Fruit fly (Drosophila melanogaster) whole organism, embryonic: ENCODE results near the gene Klp67A.

Experiments
- Asciz ChIP-seq: fragments of 200-800 bp; sonication (Bioruptor generic); optimal IDR thresholded peaks from 2 replicates; lab custom pipeline; 2017; ENCODE audit warnings: missing biosample characterization, mild to moderate bottlenecking, missing genetic modification characterization, missing genetic modification reagents
- BEAF-32 ChIP-seq: fragments of 200-800 bp; sonication (Bioruptor generic); optimal IDR thresholded peaks from 3 replicates; lab custom pipeline; 2017; ENCODE audit warnings: missing biosample characterization, missing genetic modification characterization, mild to moderate bottlenecking, moderate library complexity, missing genetic modification reagents
- CG10543 ChIP-seq: fragments of 200-800 bp; sonication (Bioruptor generic); optimal IDR thresholded peaks from 3 replicates; lab custom pipeline; 2017; ENCODE audit warnings: missing biosample characterization, mild to moderate bottlenecking, missing genetic modification characterization, moderate library complexity
- CG11247 ChIP-seq: fragments of 200-800 bp; sonication (Bioruptor generic); IDR thresholded peaks from 2 replicates; pipeline ENCODE4 v1.3.6; 2022; ENCODE audit warnings: missing biosample characterization, missing genetic modification characterization
- CG11504 ChIP-seq: fragments of 200-800 bp; sonication (Bioruptor generic); optimal IDR thresholded peaks from 3 replicates; lab custom pipeline; 2019; ENCODE audit warnings: missing biosample characterization, mild to moderate bottlenecking, missing genetic modification characterization, moderate library complexity
- CG12071 ChIP-seq: fragments of 200-800 bp; sonication (Bioruptor generic); optimal IDR thresholded peaks from 3 replicates; lab custom pipeline; 2018; ENCODE audit warnings: missing biosample characterization, mild to moderate bottlenecking, missing genetic modification characterization
- CG12236 ChIP-seq: fragments of 200-800 bp; sonication (Bioruptor generic); optimal IDR thresholded peaks from 2 replicates; lab custom pipeline; 2016; ENCODE audit warnings: missing biosample characterization, missing genetic modification characterization
- CG14965 ChIP-seq: fragments of 200-800 bp; sonication (Bioruptor generic); optimal IDR thresholded peaks from 2 replicates; lab custom pipeline; 2016; ENCODE audit warnings: missing biosample characterization, missing genetic modification characterization, borderline replicate concordance
- CG1603 ChIP-seq: fragments of 200-800 bp; sonication (Bioruptor generic); optimal IDR thresholded peaks from 2 replicates; lab custom pipeline; 2019; ENCODE audit warnings: missing biosample characterization, mild to moderate bottlenecking, missing genetic modification characterization, moderate library complexity
- CG16863 ChIP-seq: fragments of 200-800 bp; sonication (Bioruptor generic); optimal IDR thresholded peaks from 3 replicates; lab custom pipeline; 2016; ENCODE audit warnings: missing biosample characterization, missing genetic modification characterization
- CG2199 ChIP-seq: fragments of 200-800 bp; sonication (Bioruptor generic); IDR thresholded peaks from 3 replicates; pipeline ENCODE4 v1.3.6; 2022; ENCODE audit warnings: missing biosample characterization, missing genetic modification characterization
- CG2678 ChIP-seq: fragments of 200-800 bp; sonication (Bioruptor generic); optimal IDR thresholded peaks from 3 replicates; lab custom pipeline; 2019; ENCODE audit warnings: missing biosample characterization, mild to moderate bottlenecking, missing genetic modification characterization, moderate library complexity
- CG30403 ChIP-seq: fragments of 200-800 bp; sonication (Bioruptor generic); optimal IDR thresholded peaks from 3 replicates; lab custom pipeline; 2016; ENCODE audit warnings: missing biosample characterization, missing genetic modification characterization
- CG4282 ChIP-seq: fragments of 200-800 bp; sonication (Bioruptor generic); optimal IDR thresholded peaks from 2 replicates; lab custom pipeline; 2016; ENCODE audit warnings: missing biosample characterization, missing genetic modification characterization
- CG4360 ChIP-seq: fragments of 200-800 bp; sonication (Bioruptor generic); IDR thresholded peaks from 2 replicates; pipeline ENCODE4 v1.3.6; 2022; ENCODE audit warnings: missing biosample characterization, missing genetic modification characterization
- CG7271 ChIP-seq: fragments of 200-800 bp; sonication (Bioruptor generic); optimal IDR thresholded peaks from 2 replicates; lab custom pipeline; 2018; ENCODE audit warnings: missing biosample characterization, mild to moderate bottlenecking, missing genetic modification characterization, moderate library complexity
- CG8388 ChIP-seq: fragments of 200-800 bp; sonication (Bioruptor generic); optimal IDR thresholded peaks from 2 replicates; lab custom pipeline; 2019; ENCODE audit warnings: missing biosample characterization, mild to moderate bottlenecking, missing genetic modification characterization, moderate library complexity
- CG8765 ChIP-seq: fragments of 200-800 bp; sonication (Bioruptor generic); IDR thresholded peaks from 2 replicates; pipeline ENCODE4 v1.3.6; 2022; ENCODE audit warnings: missing biosample characterization, missing genetic modification characterization
- CG8924 ChIP-seq: fragments of 200-800 bp; optimal IDR thresholded peaks from 3 replicates; lab custom pipeline; 2019; ENCODE audit warnings: missing biosample characterization, mild to moderate bottlenecking, missing genetic modification characterization, moderate library complexity
- CTCF ChIP-seq: fragments of 200-800 bp; sonication (Bioruptor generic); optimal IDR thresholded peaks from 2 replicates; lab custom pipeline; 2017; ENCODE audit warnings: missing biosample characterization, mild to moderate bottlenecking, missing genetic modification characterization, moderate library complexity
- CrebB ChIP-seq: fragments of 200-800 bp; sonication (Bioruptor generic); optimal IDR thresholded peaks from 3 replicates; lab custom pipeline; 2018; ENCODE audit warnings: missing biosample characterization, mild to moderate bottlenecking, missing genetic modification characterization
- Fer3 ChIP-seq: fragments of 200-800 bp; sonication (Bioruptor generic); optimal IDR thresholded peaks from 2 replicates; lab custom pipeline; 2018; ENCODE audit warnings: missing biosample characterization, mild to moderate bottlenecking, missing genetic modification characterization, moderate library complexity
- Lim3 ChIP-seq: fragments of 200-800 bp; sonication (Bioruptor generic); IDR thresholded peaks from 2 replicates; pipeline ENCODE4 v1.3.6; 2022; ENCODE audit warnings: missing biosample characterization, missing genetic modification characterization
- MTF-1 ChIP-seq: fragments of 200-800 bp; sonication (Bioruptor generic); optimal IDR thresholded peaks from 2 replicates; lab custom pipeline; 2018; ENCODE audit warnings: missing biosample characterization, mild to moderate bottlenecking, missing genetic modification characterization, borderline replicate concordance
- NFAT ChIP-seq: fragments of 200-800 bp; sonication (Bioruptor generic); IDR thresholded peaks from 2 replicates; pipeline ENCODE4 v1.3.6; 2022; ENCODE audit warnings: missing biosample characterization, missing genetic modification characterization
- Taf1 ChIP-seq: fragments of 200-800 bp; sonication (Bioruptor generic); IDR thresholded peaks from 2 replicates; pipeline ENCODE4 v1.3.6; 2022; ENCODE audit warnings: missing biosample characterization, missing genetic modification characterization
- aop ChIP-seq: fragments of 200-800 bp; sonication (Bioruptor generic); IDR thresholded peaks from 2 replicates; pipeline ENCODE4 v1.3.6; 2022; ENCODE audit warnings: missing biosample characterization, missing genetic modification characterization
- ap ChIP-seq: fragments of 200-800 bp; sonication (Bioruptor generic); IDR thresholded peaks from 2 replicates; pipeline ENCODE4 v1.3.6; 2022; ENCODE audit warnings: missing biosample characterization, missing genetic modification characterization
- dimm ChIP-seq: fragments of 200-800 bp; sonication (Bioruptor generic); IDR thresholded peaks from 2 replicates; pipeline ENCODE4 v1.3.6; 2022; ENCODE audit warnings: missing biosample characterization, missing genetic modification characterization
- fd64A ChIP-seq: fragments of 200-800 bp; sonication (Bioruptor generic); optimal IDR thresholded peaks from 3 replicates; lab custom pipeline; 2018; ENCODE audit warnings: missing biosample characterization, mild to moderate bottlenecking, missing genetic modification characterization
- fu2 ChIP-seq: fragments of 200-800 bp; sonication (Bioruptor generic); optimal IDR thresholded peaks from 2 replicates; lab custom pipeline; 2016; ENCODE audit warnings: missing biosample characterization, missing genetic modification characterization
- gro ChIP-seq: fragments of 200-800 bp; sonication (Bioruptor generic); optimal IDR thresholded peaks from 2 replicates; lab custom pipeline; 2016; ENCODE audit warnings: missing biosample characterization, missing genetic modification characterization
- h ChIP-seq: fragments of >200 bp; optimal IDR thresholded peaks from 2 replicates; lab custom pipeline; 2017
- hkb ChIP-seq, 2 experiments: fragments of 200-800 bp in 1 of 2; fragments of >200 bp in 1 of 2; sonication (Bioruptor generic) in 1 of 2; IDR thresholded peaks in 1 of 2; optimal IDR thresholded peaks in 1 of 2; 2 replicates each; pipeline versions ENCODE4 v1.3.6 to Lab custom; 2017 to 2022; ENCODE audit warnings: missing biosample characterization in 1 of 2, missing genetic modification characterization in 1 of 2
- hth ChIP-seq: fragments of >200 bp; optimal IDR thresholded peaks from 2 replicates; lab custom pipeline; 2017; ENCODE audit warnings: inconsistent platforms
- lola ChIP-seq, 3 experiments: fragments of >200 bp in 2 of 3; fragments of 200-800 bp in 1 of 3; sonication (Bioruptor generic) in 1 of 3; optimal IDR thresholded peaks; 2 replicates each; lab custom pipeline; 2017 to 2019; ENCODE audit warnings: missing biosample characterization in 3 of 3, missing genetic modification characterization in 3 of 3, mild to moderate bottlenecking in 1 of 3, moderate library complexity in 1 of 3
- mam ChIP-seq: fragments of 200-800 bp; sonication (Bioruptor generic); optimal IDR thresholded peaks from 3 replicates; lab custom pipeline; 2016; ENCODE audit warnings: missing biosample characterization, missing genetic modification characterization
- nmo ChIP-seq: fragments of 200-800 bp; sonication (Bioruptor generic); optimal IDR thresholded peaks from 2 replicates; lab custom pipeline; 2018; ENCODE audit warnings: missing biosample characterization, mild to moderate bottlenecking, missing genetic modification characterization, moderate library complexity
- onecut ChIP-seq: fragments of 200-800 bp; sonication (Bioruptor generic); IDR thresholded peaks from 2 replicates; pipeline ENCODE4 v1.3.6; 2022; ENCODE audit warnings: missing biosample characterization, missing genetic modification characterization
- pita ChIP-seq: fragments of 200-800 bp; sonication (Bioruptor generic); optimal IDR thresholded peaks from 2 replicates; lab custom pipeline; 2017; ENCODE audit warnings: missing biosample characterization, mild to moderate bottlenecking, missing genetic modification characterization
- ranshi ChIP-seq: fragments of 200-800 bp; sonication (Bioruptor generic); IDR thresholded peaks from 2 replicates; pipeline ENCODE4 v1.3.6; 2022; ENCODE audit warnings: missing biosample characterization, missing genetic modification characterization
- sc ChIP-seq, 3 experiments: fragments of >200 bp in 2 of 3; fragments of 200-800 bp in 1 of 3; sonication (Bioruptor generic) in 1 of 3; optimal IDR thresholded peaks; 2 replicates in 2 of 3; 3 replicates in 1 of 3; lab custom pipeline; 2017; ENCODE audit warnings: mild to moderate bottlenecking in 1 of 3, missing biosample characterization in 1 of 3, missing genetic modification characterization in 1 of 3, missing genetic modification reagents in 1 of 3
- schlank ChIP-seq: fragments of 200-800 bp; sonication (Bioruptor generic); optimal IDR thresholded peaks from 2 replicates; lab custom pipeline; 2018; ENCODE audit warnings: missing biosample characterization, mild to moderate bottlenecking, missing genetic modification characterization
- scrt ChIP-seq: fragments of 200-800 bp; sonication (Bioruptor generic); optimal IDR thresholded peaks from 2 replicates; lab custom pipeline; 2018; ENCODE audit warnings: missing biosample characterization, mild to moderate bottlenecking, missing genetic modification characterization, moderate library complexity
- sima ChIP-seq: fragments of 200-800 bp; sonication (Bioruptor generic); optimal IDR thresholded peaks from 2 replicates; lab custom pipeline; 2016; ENCODE audit warnings: missing biosample characterization, missing genetic modification characterization
- tin ChIP-seq: fragments of 200-800 bp; sonication (Bioruptor generic); optimal IDR thresholded peaks from 3 replicates; lab custom pipeline; 2016; ENCODE audit warnings: missing biosample characterization, missing genetic modification characterization
- twi ChIP-seq: fragments of 200-800 bp; optimal IDR thresholded peaks from 2 replicates; lab custom pipeline; 2019; ENCODE audit warnings: missing biosample characterization, mild to moderate bottlenecking, missing genetic modification characterization, moderate library complexity
- unc-4 ChIP-seq: fragments of 200-800 bp; sonication (Bioruptor generic); IDR thresholded peaks from 2 replicates; pipeline ENCODE4 v1.3.6; 2022; ENCODE audit warnings: missing biosample characterization, missing genetic modification characterization; ENCODE audit not compliant: partially characterized antibody
- unpg ChIP-seq: fragments of 200-800 bp; sonication (Bioruptor generic); optimal IDR thresholded peaks from 3 replicates; lab custom pipeline; 2018; ENCODE audit warnings: missing biosample characterization, mild to moderate bottlenecking, missing genetic modification characterization, moderate library complexity
- zf30C ChIP-seq: fragments of 200-800 bp; sonication (Bioruptor generic); optimal IDR thresholded peaks from 3 replicates; lab custom pipeline; 2018; ENCODE audit warnings: missing biosample characterization, mild to moderate bottlenecking, missing genetic modification characterization
- zfh2 ChIP-seq: fragments of 200-800 bp; sonication (Bioruptor generic); optimal IDR thresholded peaks from 2 replicates; lab custom pipeline; 2016; ENCODE audit warnings: missing biosample characterization, missing genetic modification characterization

Klp67A gene

DNA sequence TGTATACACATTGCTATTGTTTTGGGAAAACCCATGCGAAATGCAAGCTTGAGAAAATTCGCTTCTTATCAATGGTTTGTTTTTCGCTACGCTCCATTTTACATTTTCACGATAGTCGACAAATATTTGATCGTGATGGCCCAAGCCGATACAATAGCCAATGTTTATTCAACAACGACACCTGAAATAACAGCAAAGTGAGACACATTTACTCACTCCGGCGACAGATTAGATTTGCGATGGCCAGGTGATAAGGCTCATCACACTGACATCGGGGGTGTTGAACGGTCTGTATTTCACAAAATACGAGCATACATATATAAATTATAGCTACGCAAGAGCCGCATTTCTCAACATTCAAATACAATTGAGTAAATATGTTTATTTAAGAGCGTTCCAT lies 30.3 kb upstream of the Klp67A start (continued):
- peak; percentile 87 for TF ChIP-seq CG2678 (tag; lab: Kevin White, UChicago)
- TF ChIP-seq CG8765 (GFP tag; lab: Robert Waterston, UW): no peak
- TF ChIP-seq nmo (GFP tag; lab: Kevin White, UChicago): no peak
- no peak for TF ChIP-seq CG4282 (GFP tag; lab: Kevin White, UChicago)
- TF ChIP-seq CG12236: peak; percentile 26
- TF ChIP-seq Taf1: no peak
- no peak for TF ChIP-seq fu2 (GFP tag; lab: Kevin White, UChicago)
- TF ChIP-seq gro (GFP tag; lab: Kevin White, UChicago): peak; percentile 94
- TF ChIP-seq CG8924 (tag; lab: Kevin White, UChicago): peak; percentile 25
- TF ChIP-seq CG16863 (GFP tag; lab: Kevin White, UChicago): no peak
- no peak for TF ChIP-seq pita (GFP tag; lab: Kevin White, UChicago)
- TF ChIP-seq onecut (GFP tag; lab: Robert Waterston, UW): peak; percentile 63
- TF ChIP-seq schlank: peak; percentile 89
- TF ChIP-seq CG4360 (GFP tag; lab: Robert Waterston, UW): no peak
- no peak for TF ChIP-seq BEAF-32
- TF ChIP-seq zf30C (GFP tag; lab: Kevin White, UChicago): no peak
- TF ChIP-seq aop (GFP tag; lab: Robert Waterston, UW): no peak
- TF ChIP-seq CTCF: peak; percentile 36
- TF ChIP-seq scrt (GFP tag; lab: Kevin White, UChicago): peak; percentile 82
- TF ChIP-seq hth: no peak
- peak; percentile 82 for TF ChIP-seq fd64A
- TF ChIP-seq unpg (GFP tag; lab: Kevin White, UChicago): peak; percentile 45
- no peak for TF ChIP-seq CG30403 (GFP tag; lab: Kevin White, UChicago)
- peak; percentile 84 for TF ChIP-seq Fer3 (tag; lab: Kevin White, UChicago)
- peak; percentile 85 for TF ChIP-seq Asciz (GFP tag; lab: Kevin White, UChicago)
- TF ChIP-seq CG11247 (GFP tag; lab: Robert Waterston, UW): no peak
- TF ChIP-seq sima: no peak
- peak; percentile 70 for TF ChIP-seq CG8388 (GFP tag; lab: Kevin White, UChicago)
- TF ChIP-seq mam (GFP tag; lab: Kevin White, UChicago): peak; percentile 68
- TF ChIP-seq CG7271: peak; percentile 28
- TF ChIP-seq lola (GFP tag; optimal IDR thresholded peaks at IDR 0.05; lab: Kevin White, UChicago): no peak
- no peak for TF ChIP-seq sc (optimal IDR thresholded peaks at IDR 0.05; lab: Kevin White, UChicago)
- peak; percentile 28 for TF ChIP-seq sc (GFP tag; optimal IDR thresholded peaks at IDR 0.05; lab: Kevin White, UChicago)
- TF ChIP-seq CG11504: peak; percentile 43
- TF ChIP-seq NFAT (GFP tag; lab: Robert Waterston, UW): no peak
- no peak for TF ChIP-seq h (lab: Kevin White, UChicago)
- no peak for TF ChIP-seq Lim3
- no peak for TF ChIP-seq CG1603
- TF ChIP-seq ranshi (GFP tag; lab: Robert Waterston, UW): peak; percentile 51; the same call in 1 of the 2 replicates
- peak; percentile 76 for TF ChIP-seq CrebB (tag; lab: Kevin White, UChicago)
- no peak for TF ChIP-seq ap (GFP tag; lab: Robert Waterston, UW)
- peak; percentile 87 for TF ChIP-seq MTF-1 (GFP tag; lab: Kevin White, UChicago)
- TF ChIP-seq CG2199 (GFP tag; lab: Robert Waterston, UW): peak; percentile 47; the same call in 1 of the 3 replicates
- no peak for TF ChIP-seq dimm (GFP tag; lab: Robert Waterston, UW)
- TF ChIP-seq unc-4 (GFP tag; lab: Robert Waterston, UW): no peak
- peak; percentile 16 for TF ChIP-seq zfh2 (GFP tag; lab: Kevin White, UChicago)
- peak; percentile 24 for TF ChIP-seq tin (GFP tag; lab: Kevin White, UChicago)
- TF ChIP-seq CG10543 (GFP tag; lab: Kevin White, UChicago): peak; percentile 25
- TF ChIP-seq twi (tag; lab: Kevin White, UChicago): peak; percentile 42
- peak; percentile 42 for TF ChIP-seq CG14965
- peak; percentile 94 for TF ChIP-seq CG12071 (GFP tag; lab: Kevin White, UChicago)
- no peak for TF ChIP-seq hkb (optimal IDR thresholded peaks at IDR 0.05; lab: Kevin White, UChicago)
- peak; percentile 67; the same call in 1 of the 2 replicates for TF ChIP-seq hkb (GFP tag; IDR thresholded peaks at IDR 0.05; lab: Robert Waterston, UW)
